Worm (Caenorhabditis elegans) whole organism, L1 larva: ENCODE data around the gene asp-4.

Source experiments
- lin-15B ChIP-seq: fragments of 150-350 bp; sonication (generic microtip); optimal IDR thresholded peaks from 3 replicates; lab custom pipeline; 2014; ENCODE audit warnings: missing biosample characterization, missing genetic modification characterization
- lir-3 ChIP-seq: sonication (generic microtip); optimal IDR thresholded peaks from 2 replicates; lab custom pipeline; 2016; ENCODE audit warnings: mild to moderate bottlenecking, missing genetic modification characterization, moderate library complexity, missing compliant biosample characterization; ENCODE audit not compliant: poor library complexity
- rnt-1 ChIP-seq: sonication (generic microtip); optimal IDR thresholded peaks from 2 replicates; lab custom pipeline; 2016; ENCODE audit warnings: mild to moderate bottlenecking, missing genetic modification characterization, moderate library complexity, missing compliant biosample characterization

DNA sequence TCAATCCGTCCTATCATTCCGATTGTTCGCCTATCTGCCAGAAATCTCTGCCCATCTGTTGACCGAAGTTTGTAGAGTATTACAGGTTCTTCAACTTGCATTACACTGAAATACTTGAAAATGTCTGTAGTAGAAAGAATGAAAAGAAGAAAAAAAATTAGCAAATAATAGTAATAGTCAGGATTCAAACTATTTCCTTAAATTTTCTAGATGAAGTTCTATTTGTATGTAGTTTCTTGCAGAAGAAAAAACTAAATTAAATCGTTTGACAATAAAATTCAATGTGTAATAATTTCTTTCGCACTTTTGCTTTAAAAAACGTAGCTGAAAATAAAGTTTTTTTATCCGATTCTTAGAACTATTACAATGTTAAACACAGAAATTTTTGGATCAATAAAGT lies 3.3 kb upstream of the asp-4 start, which contains the start of gene skr-19:
- TF ChIP-seq lin-15B (tag; lab: Kevin White, UChicago) (no peak), rnt-1 (tag; lab: Kevin White, UChicago) (no peak), lir-3 (tag; lab: Kevin White, UChicago) (no peak)
